Worm (Caenorhabditis elegans) whole organism, young adult: Measurements from ENCODE around the gene spat-1.

Experiments
- B0019.2 ChIP-seq: fragments of 200-800 bp; sonication (Bioruptor generic); conservative IDR thresholded peaks from 2 replicates; pipeline ENCODE4 v1.3.6; 2022; ENCODE audit warnings: missing genetic modification reagents, missing genetic modification characterization, missing compliant biosample characterization
- F10E7.11 ChIP-seq: sonication (generic microtip); optimal IDR thresholded peaks from 2 replicates; lab custom pipeline; 2017; ENCODE audit warnings: mild to moderate bottlenecking, missing genetic modification characterization, moderate library complexity, missing compliant biosample characterization
- F22D6.2 ChIP-seq: sonication (generic microtip); optimal IDR thresholded peaks from 2 replicates; lab custom pipeline; 2016; ENCODE audit warnings: mild to moderate bottlenecking, missing genetic modification characterization, missing compliant biosample characterization
- F49E8.2 ChIP-seq: sonication (generic microtip); optimal IDR thresholded peaks from 3 replicates; lab custom pipeline; 2017; ENCODE audit warnings: missing genetic modification characterization, mild to moderate bottlenecking, missing compliant biosample characterization, antibody characterized with exemption, moderate library complexity; ENCODE audit not compliant: insufficient read depth
- F55B11.4 ChIP-seq: sonication (generic microtip); optimal IDR thresholded peaks from 2 replicates; lab custom pipeline; 2016; ENCODE audit warnings: missing compliant biosample characterization, missing genetic modification characterization, borderline replicate concordance; ENCODE audit not compliant: insufficient read depth
- F57A8.1 ChIP-seq: fragments of 200-800 bp; sonication (Bioruptor generic); optimal IDR thresholded peaks from 2 replicates; lab custom pipeline; 2018; ENCODE audit warnings: mild to moderate bottlenecking, missing genetic modification characterization, moderate library complexity, missing compliant biosample characterization
- Y56A3A.18 ChIP-seq: fragments of 200-800 bp; sonication (Bioruptor generic); IDR thresholded peaks from 2 replicates; pipeline ENCODE4 v1.3.6; 2022; ENCODE audit warnings: missing genetic modification reagents, missing genetic modification characterization, missing compliant biosample characterization
- ama-1 ChIP-seq, 3 experiments: fragments of 150-350 bp in 1 of 3; sonication (generic microtip) in 2 of 3; optimal IDR thresholded peaks; 2 replicates each; lab custom pipeline; 2014 to 2018; ENCODE audit warnings: missing biosample characterization in 2 of 3, missing genetic modification characterization in 2 of 3, missing genetic modification reagents in 2 of 3
- aptf-3 ChIP-seq: fragments of 200-800 bp; sonication (Bioruptor generic); IDR thresholded peaks from 2 replicates; pipeline ENCODE4 v1.3.6; 2022; ENCODE audit warnings: missing genetic modification characterization, missing compliant biosample characterization
- atf-7 ChIP-seq: sonication (generic microtip); optimal IDR thresholded peaks from 2 replicates; lab custom pipeline; 2017; ENCODE audit warnings: mild to moderate bottlenecking, missing genetic modification characterization, missing compliant biosample characterization
- attf-6 ChIP-seq: fragments of 200-800 bp; sonication (Bioruptor generic); IDR thresholded peaks from 2 replicates; pipeline ENCODE4 v1.3.6; 2022; ENCODE audit warnings: missing genetic modification reagents, missing genetic modification characterization, missing compliant biosample characterization
- ceh-58 ChIP-seq: fragments of 200-800 bp; sonication (Bioruptor generic); IDR thresholded peaks from 2 replicates; pipeline ENCODE4 v1.3.6; 2022; ENCODE audit warnings: missing genetic modification characterization, missing compliant biosample characterization
- chd-7 ChIP-seq: sonication (generic microtip); optimal IDR thresholded peaks from 2 replicates; lab custom pipeline; 2016; ENCODE audit warnings: mild to moderate bottlenecking, missing genetic modification characterization, moderate library complexity, missing compliant biosample characterization
- die-1 ChIP-seq: sonication (generic microtip); optimal IDR thresholded peaks from 2 replicates; lab custom pipeline; 2016; ENCODE audit warnings: missing genotype, mild to moderate bottlenecking, missing genetic modification characterization, missing compliant biosample characterization
- egl-18 ChIP-seq: fragments of 200-800 bp; sonication (Bioruptor generic); IDR thresholded peaks from 2 replicates; pipeline ENCODE4 v1.3.6; 2022; ENCODE audit warnings: missing genetic modification reagents, missing genetic modification characterization, missing compliant biosample characterization
- ets-4 ChIP-seq: fragments of 200-800 bp; sonication (Bioruptor generic); optimal IDR thresholded peaks from 2 replicates; lab custom pipeline; 2018; ENCODE audit warnings: mild to moderate bottlenecking, missing genetic modification characterization, missing compliant biosample characterization
- him-1 ChIP-seq: sonication (generic microtip); optimal IDR thresholded peaks from 2 replicates; lab custom pipeline; 2016; ENCODE audit warnings: missing genotype, missing genetic modification reagents, missing genetic modification characterization, missing compliant biosample characterization
- hlh-12 ChIP-seq: sonication (generic microtip); optimal IDR thresholded peaks from 2 replicates; lab custom pipeline; 2016; ENCODE audit warnings: missing genetic modification characterization, missing compliant biosample characterization
- hmg-20 ChIP-seq: fragments of 200-800 bp; sonication (Bioruptor generic); IDR thresholded peaks from 2 replicates; pipeline ENCODE4 v1.3.6; 2022; ENCODE audit warnings: missing genetic modification reagents, missing genetic modification characterization, missing compliant biosample characterization
- hsf-1 ChIP-seq: fragments of 200-800 bp; sonication (Bioruptor generic); IDR thresholded peaks from 2 replicates; pipeline ENCODE4 v1.3.6; 2022; ENCODE audit warnings: missing genetic modification reagents, missing genetic modification characterization, missing compliant biosample characterization
- let-607 ChIP-seq, 2 experiments: fragments of 200-800 bp in 1 of 2; sonication (Bioruptor generic) in 1 of 2; sonication (generic microtip) in 1 of 2; optimal IDR thresholded peaks; 2 replicates each; lab custom pipeline; 2016 to 2018; ENCODE audit warnings: mild to moderate bottlenecking in 2 of 2, missing compliant biosample characterization in 2 of 2, missing genetic modification characterization in 2 of 2, moderate library complexity in 2 of 2, missing genotype in 1 of 2
- lir-1 ChIP-seq: fragments of 200-800 bp; sonication (Bioruptor generic); conservative IDR thresholded peaks from 2 replicates; pipeline ENCODE4 v1.3.6; 2022; ENCODE audit warnings: missing genetic modification reagents, missing genetic modification characterization, missing compliant biosample characterization
- madf-10 ChIP-seq: sonication (generic microtip); optimal IDR thresholded peaks from 2 replicates; lab custom pipeline; 2016; ENCODE audit warnings: mild to moderate bottlenecking, missing genetic modification characterization, missing compliant biosample characterization
- madf-6 ChIP-seq: fragments of 200-800 bp; sonication (Bioruptor generic); IDR thresholded peaks from 2 replicates; pipeline ENCODE4 v1.3.6; 2022; ENCODE audit warnings: missing genetic modification reagents, missing genetic modification characterization, missing compliant biosample characterization
- mel-28 ChIP-seq: sonication (generic microtip); optimal IDR thresholded peaks from 2 replicates; lab custom pipeline; 2016; ENCODE audit warnings: borderline replicate concordance, mild to moderate bottlenecking, missing genetic modification characterization, missing compliant biosample characterization
- mxl-1 ChIP-seq: sonication (generic microtip); optimal IDR thresholded peaks from 2 replicates; lab custom pipeline; 2016; ENCODE audit warnings: missing genetic modification characterization, missing compliant biosample characterization
- nhr-27 ChIP-seq: fragments of 200-800 bp; sonication (Bioruptor generic); optimal IDR thresholded peaks from 2 replicates; lab custom pipeline; 2018; ENCODE audit warnings: mild to moderate bottlenecking, missing genetic modification characterization, moderate library complexity, missing compliant biosample characterization
- nhr-80 ChIP-seq: sonication (generic microtip); optimal IDR thresholded peaks from 2 replicates; lab custom pipeline; 2016; ENCODE audit warnings: missing genetic modification characterization, missing compliant biosample characterization
- pha-4 ChIP-seq: fragments of 150-350 bp; sonication (generic microtip); optimal IDR thresholded peaks from 2 replicates; lab custom pipeline; 2014; ENCODE audit warnings: missing biosample characterization, missing genetic modification reagents, missing genetic modification characterization
- rcor-1 ChIP-seq: fragments of 200-800 bp; sonication (Bioruptor generic); IDR thresholded peaks from 2 replicates; pipeline ENCODE4 v1.3.6; 2022; ENCODE audit warnings: missing genetic modification reagents, missing genetic modification characterization, missing compliant biosample characterization
- rpc-1 ChIP-seq, 2 experiments: fragments of 150-350 bp in 1 of 2; sonication (generic microtip) in 1 of 2; optimal IDR thresholded peaks; 2 replicates each; lab custom pipeline; 2014 to 2018; ENCODE audit warnings: missing biosample characterization in 1 of 2, missing genetic modification characterization in 1 of 2, missing genetic modification reagents in 1 of 2, missing genotype in 1 of 2
- snpc-1.3 ChIP-seq: sonication (generic microtip); optimal IDR thresholded peaks from 2 replicates; lab custom pipeline; 2017; ENCODE audit warnings: missing genetic modification characterization, mild to moderate bottlenecking, missing compliant biosample characterization, antibody characterized with exemption, moderate library complexity, missing genotype, missing genetic modification reagents; ENCODE audit not compliant: insufficient read depth
- somi-1 ChIP-seq: fragments of 200-800 bp; sonication (Bioruptor generic); optimal IDR thresholded peaks from 2 replicates; lab custom pipeline; 2018; ENCODE audit warnings: mild to moderate bottlenecking, missing genetic modification characterization, missing compliant biosample characterization
- tlf-1 ChIP-seq: fragments of 200-800 bp; sonication (Bioruptor generic); optimal IDR thresholded peaks from 2 replicates; lab custom pipeline; 2018; ENCODE audit warnings: mild to moderate bottlenecking, missing genetic modification characterization, missing compliant biosample characterization
- zfh-2 ChIP-seq: fragments of 200-800 bp; sonication (Bioruptor generic); conservative IDR thresholded peaks from 2 replicates; pipeline ENCODE4 v1.3.6; 2022; ENCODE audit warnings: missing genetic modification reagents, missing genetic modification characterization, missing compliant biosample characterization
- zim-3 ChIP-seq: sonication (generic microtip); optimal IDR thresholded peaks from 2 replicates; lab custom pipeline; 2017; ENCODE audit warnings: mild to moderate bottlenecking, missing genetic modification characterization, moderate library complexity, missing compliant biosample characterization
- ztf-25 ChIP-seq: fragments of 200-800 bp; sonication (Bioruptor generic); IDR thresholded peaks from 2 replicates; pipeline ENCODE4 v1.3.6; 2022; ENCODE audit warnings: missing genetic modification reagents, missing genetic modification characterization, missing compliant biosample characterization
- ztf-6 ChIP-seq: fragments of 200-800 bp; sonication (Bioruptor generic); IDR thresholded peaks from 2 replicates; pipeline ENCODE4 v1.3.6; 2022; ENCODE audit warnings: missing genetic modification reagents, missing genetic modification characterization, missing compliant biosample characterization

The spat-1 gene

ce11 chrII:14507563-14507962 is 21.0 kb upstream of the spat-1 start, which contains the start of the genes K10H10.7 and K10H10.10:
K10H10.7 (minus strand) TSS chrII:14507663.
K10H10.10 (plus strand) TSS chrII:14507766.
- TF ChIP-seq mxl-1 (tag; lab: Kevin White, UChicago) (no peak), nhr-27 (no peak), B0019.2 (GFP tag; lab: Robert Waterston, UW) (no peak), rcor-1 (no peak), zim-3 (tag; lab: Kevin White, UChicago) (no peak), pha-4 (tag; lab: Kevin White, UChicago) (no peak), madf-10 (tag; lab: Kevin White, UChicago) (no peak), egl-18 (GFP tag; lab: Robert Waterston, UW) (no peak), aptf-3 (GFP tag; lab: Robert Waterston, UW) (no peak), him-1 (tag; lab: Kevin White, UChicago) (no peak), hmg-20 (GFP tag; lab: Robert Waterston, UW) (no peak), chd-7 (tag; lab: Kevin White, UChicago) (no peak), ceh-58 (GFP tag; lab: Robert Waterston, UW) (no peak), Y56A3A.18 (GFP tag; lab: Robert Waterston, UW) (no peak), somi-1 (GFP tag; lab: Kevin White, UChicago) (no peak), F55B11.4 (tag; lab: Kevin White, UChicago) (no peak)

- TF ChIP-seq ztf-25 (GFP tag; lab: Robert Waterston, UW) (no peak), Y56A3A.18 (GFP tag; lab: Robert Waterston, UW) (no peak), F49E8.2 (tag; lab: Kevin White, UChicago) (no peak), ama-1 (optimal IDR thresholded peaks at IDR 0.05; lab: Kevin White, UChicago) (no peak), ama-1 (GFP tag; optimal IDR thresholded peaks at IDR 0.05; lab: Kevin White, UChicago) (no peak), mxl-1 (tag; lab: Kevin White, UChicago) (no peak), nhr-80 (tag; lab: Kevin White, UChicago) (peak; percentile 5)
These were observed 18.4 kb upstream of the spat-1 start for ce11 chrII:14510162-14510561.

- TF ChIP-seq madf-6 (GFP tag; lab: Robert Waterston, UW) (no peak), let-607 (tag; optimal IDR thresholded peaks at IDR 0.05; lab: Kevin White, UChicago) (no peak), mel-28 (tag; lab: Kevin White, UChicago) (no peak), ztf-6 (GFP tag; lab: Robert Waterston, UW) (no peak), zfh-2 (no peak), atf-7 (no peak), F55B11.4 (tag; lab: Kevin White, UChicago) (no peak), F10E7.11 (tag; lab: Kevin White, UChicago) (no peak), ama-1 (optimal IDR thresholded peaks at IDR 0.05; lab: Kevin White, UChicago) (no peak), ama-1 (GFP tag; optimal IDR thresholded peaks at IDR 0.05; lab: Kevin White, UChicago) (no peak), ets-4 (GFP tag; lab: Kevin White, UChicago) (no peak), snpc-1.3 (no peak)
These were observed 17.4 kb upstream of the spat-1 start, which contains the start of gene K10H10.13 for ce11 chrII:14511189-14511588. K10H10.13 (minus strand) TSS chrII:14511289.

- TF ChIP-seq die-1 (no peak), lir-1 (GFP tag; lab: Robert Waterston, UW) (no peak), rpc-1 (optimal IDR thresholded peaks at IDR 0.05; lab: Kevin White, UChicago) (no peak), rpc-1 (tag; optimal IDR thresholded peaks at IDR 0.05; lab: Kevin White, UChicago) (no peak), F57A8.1 (GFP tag; lab: Kevin White, UChicago) (no peak), F22D6.2 (no peak), ets-4 (GFP tag; lab: Kevin White, UChicago) (no peak), hlh-12 (tag; lab: Kevin White, UChicago) (no peak), hsf-1 (GFP tag; lab: Robert Waterston, UW) (no peak), mel-28 (tag; lab: Kevin White, UChicago) (no peak), let-607 (tag; optimal IDR thresholded peaks at IDR 0.05; lab: Kevin White, UChicago) (no peak), tlf-1 (no peak), attf-6 (no peak)
These were observed 13.5 kb upstream of the spat-1 start, which contains the start of gene K10H10.9 for ce11 chrII:14515017-14515416. K10H10.9 (minus strand) TSS chrII:14515117.
